Worm (Caenorhabditis elegans): ENCODE measurements around the gene cox-6A.

ce11 chrIII:5126988-5127387 is 45.5 kb downstream of the cox-6A start:
- TF ChIP-seq nhr-76 (tag; optimal IDR thresholded peaks at IDR 0.05) (no peak), nhr-12 (tag; optimal IDR thresholded peaks at IDR 0.05) (no peak), unc-62 (GFP tag; optimal IDR thresholded peaks at IDR 0.05) (no peak), ham-2 (GFP tag; optimal IDR thresholded peaks at IDR 0.05) (no peak), lsy-2 (tag; optimal IDR thresholded peaks at IDR 0.05) (no peak), elt-1 (tag; optimal IDR thresholded peaks at IDR 0.05; ENCODE audit: borderline replicate concordance, insufficient read depth) (no peak), snpc-4 (tag; optimal IDR thresholded peaks at IDR 0.05) (no peak), nhr-2 (tag; optimal IDR thresholded peaks at IDR 0.05) (peak; percentile 79)

Measured in whole organism, mixed stage, embryonic.